Fruit fly (Drosophila melanogaster) whole organism, embryonic: ENCODE measurements around the gene kibra.

Experiments used
- Adf1 ChIP-seq: fragments of 200-800 bp; sonication (Bioruptor generic); IDR thresholded peaks from 2 replicates; pipeline ENCODE4 v1.3.6; 2022; ENCODE audit warnings: missing biosample characterization, missing genetic modification characterization
- BtbVII ChIP-seq: fragments of 200-800 bp; sonication (Bioruptor generic); optimal IDR thresholded peaks from 3 replicates; lab custom pipeline; 2017; ENCODE audit warnings: missing biosample characterization, mild to moderate bottlenecking, missing genetic modification characterization
- CG10321 ChIP-seq: fragments of 200-800 bp; sonication (Bioruptor generic); IDR thresholded peaks from 2 replicates; pipeline ENCODE4 v1.3.6; 2022; ENCODE audit warnings: missing biosample characterization, missing genetic modification characterization
- CG11085 ChIP-seq: fragments of 200-800 bp; sonication (Bioruptor generic); IDR thresholded peaks from 2 replicates; pipeline ENCODE4 v1.3.6; 2022; ENCODE audit warnings: missing biosample characterization, missing genetic modification characterization
- CG12236 ChIP-seq: fragments of 200-800 bp; sonication (Bioruptor generic); optimal IDR thresholded peaks from 2 replicates; lab custom pipeline; 2016; ENCODE audit warnings: missing biosample characterization, missing genetic modification characterization
- CG12391 ChIP-seq: fragments of 200-800 bp; sonication (Bioruptor generic); optimal IDR thresholded peaks from 3 replicates; lab custom pipeline; 2018; ENCODE audit warnings: missing biosample characterization, mild to moderate bottlenecking, missing genetic modification characterization, moderate library complexity
- CG15073 ChIP-seq: fragments of 200-800 bp; sonication (Bioruptor generic); optimal IDR thresholded peaks from 2 replicates; lab custom pipeline; 2016; ENCODE audit warnings: missing biosample characterization, missing genetic modification characterization
- CG16813 ChIP-seq: fragments of 200-800 bp; sonication (Bioruptor generic); IDR thresholded peaks from 3 replicates; pipeline ENCODE4 v1.3.6; 2022; ENCODE audit warnings: missing biosample characterization, missing genetic modification characterization; ENCODE audit not compliant: partially characterized antibody
- CG18262 ChIP-seq: fragments of 200-800 bp; optimal IDR thresholded peaks from 3 replicates; lab custom pipeline; 2019; ENCODE audit warnings: missing biosample characterization, mild to moderate bottlenecking, missing genetic modification characterization, moderate library complexity
- CG1832 ChIP-seq: fragments of 200-800 bp; sonication (Bioruptor generic); optimal IDR thresholded peaks from 2 replicates; lab custom pipeline; 2017; ENCODE audit warnings: missing biosample characterization, mild to moderate bottlenecking, missing genetic modification characterization, inconsistent platforms
- CG2678 ChIP-seq: fragments of 200-800 bp; sonication (Bioruptor generic); optimal IDR thresholded peaks from 3 replicates; lab custom pipeline; 2019; ENCODE audit warnings: missing biosample characterization, mild to moderate bottlenecking, missing genetic modification characterization, moderate library complexity
- CG30403 ChIP-seq: fragments of 200-800 bp; sonication (Bioruptor generic); optimal IDR thresholded peaks from 3 replicates; lab custom pipeline; 2016; ENCODE audit warnings: missing biosample characterization, missing genetic modification characterization
- CG3065 ChIP-seq: fragments of 200-800 bp; sonication (Bioruptor generic); optimal IDR thresholded peaks from 2 replicates; lab custom pipeline; 2016; ENCODE audit warnings: missing biosample characterization, missing genetic modification characterization
- CG3163 ChIP-seq: fragments of 200-800 bp; sonication (Bioruptor generic); optimal IDR thresholded peaks from 3 replicates; lab custom pipeline; 2016; ENCODE audit warnings: missing biosample characterization, missing genetic modification characterization
- CG33557 ChIP-seq: fragments of 200-800 bp; sonication (Bioruptor generic); optimal IDR thresholded peaks from 2 replicates; lab custom pipeline; 2019; ENCODE audit warnings: missing biosample characterization, mild to moderate bottlenecking, missing genetic modification characterization, moderate library complexity
- CG34422 ChIP-seq: fragments of 200-800 bp; sonication (Bioruptor generic); IDR thresholded peaks from 3 replicates; pipeline ENCODE4 v1.3.6; 2022; ENCODE audit warnings: missing biosample characterization, missing genetic modification characterization
- CG43689 ChIP-seq: fragments of 200-800 bp; sonication (Bioruptor generic); IDR thresholded peaks from 2 replicates; pipeline ENCODE4 v1.3.6; 2022; ENCODE audit warnings: missing biosample characterization, missing genetic modification characterization
- CG4404 ChIP-seq: fragments of 200-800 bp; sonication (Bioruptor generic); IDR thresholded peaks from 2 replicates; pipeline ENCODE4 v1.3.6; 2022; ENCODE audit warnings: missing biosample characterization, missing genetic modification characterization
- CG6765 ChIP-seq: fragments of 200-800 bp; sonication (Bioruptor generic); optimal IDR thresholded peaks from 3 replicates; lab custom pipeline; 2017; ENCODE audit warnings: missing biosample characterization, mild to moderate bottlenecking, missing genetic modification characterization
- CG6854 ChIP-seq: fragments of 200-800 bp; sonication (Bioruptor generic); optimal IDR thresholded peaks from 3 replicates; lab custom pipeline; 2017; ENCODE audit warnings: missing biosample characterization, mild to moderate bottlenecking, missing genetic modification characterization
- CG7963 ChIP-seq: fragments of 200-800 bp; sonication (Bioruptor generic); IDR thresholded peaks from 3 replicates; pipeline ENCODE4 v1.3.6; 2022; ENCODE audit warnings: missing biosample characterization, missing genetic modification characterization; ENCODE audit not compliant: partially characterized antibody
- CG8765 ChIP-seq: fragments of 200-800 bp; sonication (Bioruptor generic); IDR thresholded peaks from 2 replicates; pipeline ENCODE4 v1.3.6; 2022; ENCODE audit warnings: missing biosample characterization, missing genetic modification characterization
- CG8924 ChIP-seq: fragments of 200-800 bp; optimal IDR thresholded peaks from 3 replicates; lab custom pipeline; 2019; ENCODE audit warnings: missing biosample characterization, mild to moderate bottlenecking, missing genetic modification characterization, moderate library complexity
- CG9876 ChIP-seq: fragments of 200-800 bp; sonication (Bioruptor generic); optimal IDR thresholded peaks from 2 replicates; lab custom pipeline; 2016; ENCODE audit warnings: missing biosample characterization, missing genetic modification characterization
- CHES-1-like ChIP-seq: fragments of 200-800 bp; sonication (Bioruptor generic); optimal IDR thresholded peaks from 2 replicates; lab custom pipeline; 2016; ENCODE audit warnings: missing biosample characterization, missing genetic modification characterization
- Dll ChIP-seq: fragments of 200-800 bp; sonication (Bioruptor generic); IDR thresholded peaks from 4 replicates; pipeline ENCODE4 v1.3.6; 2022; ENCODE audit warnings: missing biosample characterization, missing genetic modification characterization; ENCODE audit not compliant: partially characterized antibody
- HmgZ ChIP-seq: fragments of 200-800 bp; sonication (Bioruptor generic); optimal IDR thresholded peaks from 2 replicates; lab custom pipeline; 2018; ENCODE audit warnings: missing biosample characterization, mild to moderate bottlenecking, missing genetic modification characterization
- Jarid2 ChIP-seq: fragments of 200-800 bp; sonication (Bioruptor generic); optimal IDR thresholded peaks from 3 replicates; lab custom pipeline; 2017; ENCODE audit warnings: mild to moderate bottlenecking, missing biosample characterization, missing genetic modification reagents, missing genetic modification characterization
- NC2α ChIP-seq: fragments of 200-800 bp; sonication (Bioruptor generic); optimal IDR thresholded peaks from 2 replicates; lab custom pipeline; 2016; ENCODE audit warnings: missing biosample characterization, missing genetic modification characterization
- Ravus ChIP-seq: fragments of 200-800 bp; sonication (Bioruptor generic); IDR thresholded peaks from 2 replicates; pipeline ENCODE4 v1.3.6; 2022; ENCODE audit warnings: missing biosample characterization, missing genetic modification characterization
- Rfx ChIP-seq: fragments of 200-800 bp; sonication (Bioruptor generic); IDR thresholded peaks from 2 replicates; pipeline ENCODE4 v1.3.6; 2022; ENCODE audit warnings: missing biosample characterization, missing genetic modification characterization
- al ChIP-seq: fragments of 200-800 bp; sonication (Bioruptor generic); IDR thresholded peaks from 2 replicates; pipeline ENCODE4 v1.3.6; 2022; ENCODE audit warnings: missing biosample characterization, missing genetic modification characterization
- amos ChIP-seq: fragments of 200-800 bp; sonication (Bioruptor generic); IDR thresholded peaks from 2 replicates; pipeline ENCODE4 v1.3.6; 2022; ENCODE audit warnings: missing biosample characterization, missing genetic modification characterization; ENCODE audit not compliant: partially characterized antibody
- ap ChIP-seq: fragments of 200-800 bp; sonication (Bioruptor generic); IDR thresholded peaks from 2 replicates; pipeline ENCODE4 v1.3.6; 2022; ENCODE audit warnings: missing biosample characterization, missing genetic modification characterization
- cas ChIP-seq: fragments of 200-800 bp; sonication (Bioruptor generic); IDR thresholded peaks from 2 replicates; pipeline ENCODE4 v1.3.6; 2022; ENCODE audit warnings: missing biosample characterization, missing genetic modification characterization
- chif ChIP-seq, 2 experiments: fragments of 200-800 bp; sonication (Bioruptor generic); optimal IDR thresholded peaks; 3 replicates each; lab custom pipeline; 2016; ENCODE audit warnings: missing biosample characterization in 2 of 2, missing genetic modification characterization in 2 of 2
- dm ChIP-seq: fragments of 200-800 bp; sonication (Bioruptor generic); optimal IDR thresholded peaks from 3 replicates; lab custom pipeline; 2016; ENCODE audit warnings: missing biosample characterization, missing genetic modification characterization
- gce ChIP-seq: fragments of 200-800 bp; sonication (Bioruptor generic); IDR thresholded peaks from 3 replicates; pipeline ENCODE4 v1.3.6; 2022; ENCODE audit warnings: missing biosample characterization, missing genetic modification characterization
- gro ChIP-seq: fragments of 200-800 bp; sonication (Bioruptor generic); optimal IDR thresholded peaks from 2 replicates; lab custom pipeline; 2016; ENCODE audit warnings: missing biosample characterization, missing genetic modification characterization
- hb ChIP-seq: fragments of 200-800 bp; sonication (Bioruptor generic); IDR thresholded peaks from 3 replicates; pipeline ENCODE4 v1.3.6; 2022; ENCODE audit warnings: missing biosample characterization, missing genetic modification characterization; ENCODE audit not compliant: partially characterized antibody
- hkb ChIP-seq, 2 experiments: fragments of 200-800 bp in 1 of 2; fragments of >200 bp in 1 of 2; sonication (Bioruptor generic) in 1 of 2; IDR thresholded peaks in 1 of 2; optimal IDR thresholded peaks in 1 of 2; 2 replicates each; pipeline versions ENCODE4 v1.3.6 to Lab custom; 2017 to 2022; ENCODE audit warnings: missing biosample characterization in 1 of 2, missing genetic modification characterization in 1 of 2
- lab ChIP-seq: fragments of 200-800 bp; sonication (Bioruptor generic); optimal IDR thresholded peaks from 3 replicates; lab custom pipeline; 2017; ENCODE audit warnings: missing biosample characterization, missing genetic modification characterization, mild to moderate bottlenecking, moderate library complexity, missing genetic modification reagents
- pnt ChIP-seq: fragments of 200-800 bp; sonication (Bioruptor generic); optimal IDR thresholded peaks from 3 replicates; lab custom pipeline; 2016; ENCODE audit warnings: missing biosample characterization, missing genetic modification characterization
- repo ChIP-seq: fragments of 200-800 bp; sonication (Bioruptor generic); optimal IDR thresholded peaks from 2 replicates; lab custom pipeline; 2016; ENCODE audit warnings: missing biosample characterization, missing genetic modification characterization
- sens-2 ChIP-seq: fragments of 200-800 bp; sonication (Bioruptor generic); IDR thresholded peaks from 2 replicates; pipeline ENCODE4 v1.3.6; 2022; ENCODE audit warnings: missing biosample characterization, missing genetic modification characterization
- so ChIP-seq: fragments of 200-800 bp; sonication (Bioruptor generic); IDR thresholded peaks from 3 replicates; pipeline ENCODE4 v1.3.6; 2022; ENCODE audit warnings: missing biosample characterization, missing genetic modification characterization
- stwl ChIP-seq: fragments of 200-800 bp; sonication (Bioruptor generic); optimal IDR thresholded peaks from 3 replicates; lab custom pipeline; 2018; ENCODE audit warnings: missing biosample characterization, mild to moderate bottlenecking, missing genetic modification characterization, moderate library complexity
- unpg ChIP-seq: fragments of 200-800 bp; sonication (Bioruptor generic); optimal IDR thresholded peaks from 3 replicates; lab custom pipeline; 2018; ENCODE audit warnings: missing biosample characterization, mild to moderate bottlenecking, missing genetic modification characterization, moderate library complexity
- wdn ChIP-seq: fragments of 200-800 bp; sonication (Bioruptor generic); IDR thresholded peaks from 2 replicates; pipeline ENCODE4 v1.3.6; 2022; ENCODE audit warnings: missing biosample characterization, missing genetic modification characterization
- zen2 ChIP-seq: fragments of 200-800 bp; sonication (Bioruptor generic); IDR thresholded peaks from 3 replicates; pipeline ENCODE4 v1.3.6; 2022; ENCODE audit warnings: missing biosample characterization, missing genetic modification characterization; ENCODE audit not compliant: partially characterized antibody

Gene kibra

DNA sequence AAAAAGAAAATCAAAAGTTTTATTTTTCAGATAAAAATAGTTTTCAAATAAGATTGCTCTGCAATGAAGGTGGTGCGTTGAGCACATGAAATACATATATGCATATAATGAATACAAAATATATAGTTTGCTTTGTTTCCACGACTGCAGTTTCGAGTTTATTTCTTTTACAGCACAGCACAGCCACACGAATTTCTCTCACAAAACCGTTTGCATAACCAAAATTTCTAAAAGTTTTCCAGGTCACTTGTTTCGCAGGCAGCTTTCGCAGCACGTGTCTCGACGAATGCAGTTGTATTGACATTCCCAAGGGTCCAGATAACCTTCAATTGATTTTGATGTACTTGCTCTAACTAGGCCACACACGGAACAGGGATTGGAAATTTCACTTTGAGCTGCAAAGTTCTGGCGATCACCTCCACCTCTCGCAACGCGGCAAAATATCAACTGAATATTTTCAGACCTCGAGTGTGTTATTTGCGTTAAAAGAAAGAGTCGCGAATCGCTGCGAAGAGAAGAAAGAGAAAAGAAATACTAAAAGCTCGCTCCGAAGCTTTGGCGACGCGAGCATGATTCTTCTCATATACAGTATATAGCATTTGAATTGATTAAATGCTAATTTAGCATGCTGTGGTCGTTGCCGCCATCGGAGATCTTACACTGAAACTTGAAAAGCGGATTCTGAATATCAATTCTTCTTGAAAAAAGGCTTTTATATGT, 7.2 kb upstream of the kibra start, which contains the start of gene CG7530 (continued):
- TF ChIP-seq CG11085 (GFP tag; lab: Robert Waterston, UW) (no peak), lab (GFP tag; lab: Kevin White, UChicago) (peak; percentile 36), gro (peak; percentile 27), CG12236 (GFP tag; lab: Kevin White, UChicago) (no peak), CG6765 (GFP tag; lab: Kevin White, UChicago) (peak; percentile 1), BtbVII (GFP tag; lab: Kevin White, UChicago) (no peak), CG6854 (GFP tag; lab: Kevin White, UChicago) (peak; percentile 31), sens-2 (GFP tag; lab: Robert Waterston, UW) (no peak), CG15073 (GFP tag; lab: Kevin White, UChicago) (no peak), CG18262 (tag; lab: Kevin White, UChicago) (no peak), Ravus (GFP tag; lab: Robert Waterston, UW) (no peak), so (0 out of 3 replicates have a peak, but pooled peaks have one; percentile 38), Jarid2 (no peak), CG33557 (no peak), NC2α (no peak), amos (GFP tag; lab: Robert Waterston, UW) (no peak), zen2 (GFP tag; lab: Robert Waterston, UW) (no peak), CG4404 (GFP tag; lab: Robert Waterston, UW) (no peak), al (no peak), stwl (tag; lab: Kevin White, UChicago) (no peak), CG1832 (no peak), unpg (GFP tag; lab: Kevin White, UChicago) (peak; percentile 29), CG10321 (no peak), pnt (no peak), CG16813 (no peak), repo (GFP tag; lab: Kevin White, UChicago) (no peak), CG8765 (no peak), ap (no peak), CG9876 (GFP tag; lab: Kevin White, UChicago) (no peak), CG12391 (peak; percentile 16), cas (GFP tag; lab: Robert Waterston, UW) (no peak), chif (GFP tag; optimal IDR thresholded peaks at IDR 0.05; lab: Kevin White, UChicago) (no peak), Adf1 (GFP tag; lab: Robert Waterston, UW) (no peak), CG3163 (peak; percentile 90), Dll (GFP tag; lab: Robert Waterston, UW) (peak; percentile 21; the same call in 1 of the 4 replicates), CG43689 (GFP tag; lab: Robert Waterston, UW) (no peak), CG3065 (GFP tag; lab: Kevin White, UChicago) (no peak), wdn (GFP tag; lab: Robert Waterston, UW) (no peak), HmgZ (tag; lab: Kevin White, UChicago) (no peak), dm (no peak), CG34422 (GFP tag; lab: Robert Waterston, UW) (no peak), CG7963 (GFP tag; lab: Robert Waterston, UW) (no peak), CG30403 (GFP tag; lab: Kevin White, UChicago) (no peak), gce (GFP tag; lab: Robert Waterston, UW) (no peak), hkb (optimal IDR thresholded peaks at IDR 0.05; lab: Kevin White, UChicago) (no peak), hkb (GFP tag; IDR thresholded peaks at IDR 0.05; lab: Robert Waterston, UW) (peak; percentile 59; the same call in 1 of the 2 replicates), CG8924 (tag; lab: Kevin White, UChicago) (no peak), Rfx (GFP tag; lab: Robert Waterston, UW) (peak; percentile 61; the same call in 1 of the 2 replicates), CG2678 (tag; lab: Kevin White, UChicago) (peak; percentile 48), hb (no peak), CHES-1-like (GFP tag; lab: Kevin White, UChicago) (no peak)
